Worm (Caenorhabditis elegans) whole organism, young adult: ENCODE results near the gene abts-4.

Source experiments
- B0261.1 ChIP-seq: sonication (generic microtip); optimal IDR thresholded peaks from 2 replicates; lab custom pipeline; 2016; ENCODE audit warnings: mild to moderate bottlenecking, missing genetic modification characterization, moderate library complexity, missing compliant biosample characterization
- B0336.3 ChIP-seq: fragments of 200-800 bp; sonication (Bioruptor generic); IDR thresholded peaks from 2 replicates; pipeline ENCODE4 v1.3.6; 2022; ENCODE audit warnings: missing genetic modification characterization, missing compliant biosample characterization
- C06A6.2 ChIP-seq: fragments of 200-800 bp; sonication (Bioruptor generic); conservative IDR thresholded peaks from 2 replicates; pipeline ENCODE4 v1.3.6; 2022; ENCODE audit warnings: missing genetic modification characterization, missing compliant biosample characterization
- K11D2.4 ChIP-seq: fragments of 200-800 bp; sonication (Bioruptor generic); IDR thresholded peaks from 2 replicates; pipeline ENCODE4 v1.3.6; 2022; ENCODE audit warnings: missing genetic modification reagents, missing genetic modification characterization, missing compliant biosample characterization
- K12H6.12 ChIP-seq: fragments of 200-800 bp; sonication (Bioruptor generic); optimal IDR thresholded peaks from 2 replicates; lab custom pipeline; 2018; ENCODE audit warnings: mild to moderate bottlenecking, missing genetic modification characterization, missing compliant biosample characterization
- Y79H2A.3 ChIP-seq: fragments of 200-800 bp; sonication (Bioruptor generic); conservative IDR thresholded peaks from 2 replicates; pipeline ENCODE4 v1.3.6; 2022; ENCODE audit warnings: missing genetic modification reagents, missing genetic modification characterization, missing compliant biosample characterization
- ZK185.1 ChIP-seq: sonication (generic microtip); optimal IDR thresholded peaks from 2 replicates; lab custom pipeline; 2016; ENCODE audit warnings: mild to moderate bottlenecking, missing genetic modification characterization, missing compliant biosample characterization; ENCODE audit not compliant: poor library complexity, severe bottlenecking
- atf-7 ChIP-seq: sonication (generic microtip); optimal IDR thresholded peaks from 2 replicates; lab custom pipeline; 2017; ENCODE audit warnings: mild to moderate bottlenecking, missing genetic modification characterization, missing compliant biosample characterization
- attf-5 ChIP-seq: fragments of 200-800 bp; sonication (Bioruptor generic); optimal IDR thresholded peaks from 2 replicates; lab custom pipeline; 2018; ENCODE audit warnings: mild to moderate bottlenecking, missing genetic modification characterization, missing compliant biosample characterization
- ccch-3 ChIP-seq: fragments of 200-800 bp; sonication (Bioruptor generic); optimal IDR thresholded peaks from 2 replicates; lab custom pipeline; 2018; ENCODE audit warnings: mild to moderate bottlenecking, missing genetic modification characterization, missing compliant biosample characterization
- cebp-1 ChIP-seq, 2 experiments: fragments of 200-800 bp in 1 of 2; sonication (Bioruptor generic) in 1 of 2; sonication (generic microtip) in 1 of 2; IDR thresholded peaks in 1 of 2; optimal IDR thresholded peaks in 1 of 2; 2 replicates each; pipeline versions ENCODE4 v1.3.6 to Lab custom; 2017 to 2022; ENCODE audit warnings: missing compliant biosample characterization in 2 of 2, missing genetic modification characterization in 2 of 2, mild to moderate bottlenecking in 1 of 2, missing genetic modification reagents in 1 of 2, moderate library complexity in 1 of 2
- ceh-27 ChIP-seq: fragments of 200-800 bp; sonication (Bioruptor generic); optimal IDR thresholded peaks from 2 replicates; lab custom pipeline; 2018; ENCODE audit warnings: mild to moderate bottlenecking, missing genetic modification characterization, moderate library complexity, missing compliant biosample characterization
- chd-7 ChIP-seq: sonication (generic microtip); optimal IDR thresholded peaks from 2 replicates; lab custom pipeline; 2016; ENCODE audit warnings: mild to moderate bottlenecking, missing genetic modification characterization, moderate library complexity, missing compliant biosample characterization
- dox-1 ChIP-seq: fragments of 200-800 bp; sonication (Bioruptor generic); IDR thresholded peaks from 2 replicates; pipeline ENCODE4 v1.3.6; 2022; ENCODE audit warnings: missing genetic modification reagents, missing genetic modification characterization, missing compliant biosample characterization
- egl-18 ChIP-seq: fragments of 200-800 bp; sonication (Bioruptor generic); IDR thresholded peaks from 2 replicates; pipeline ENCODE4 v1.3.6; 2022; ENCODE audit warnings: missing genetic modification reagents, missing genetic modification characterization, missing compliant biosample characterization
- ekl-4 ChIP-seq: fragments of 200-800 bp; sonication (Bioruptor generic); IDR thresholded peaks from 2 replicates; pipeline ENCODE4 v1.3.6; 2022; ENCODE audit warnings: missing genetic modification reagents, missing genetic modification characterization, missing compliant biosample characterization
- ets-4 ChIP-seq: fragments of 200-800 bp; sonication (Bioruptor generic); optimal IDR thresholded peaks from 2 replicates; lab custom pipeline; 2018; ENCODE audit warnings: mild to moderate bottlenecking, missing genetic modification characterization, missing compliant biosample characterization
- hmg-1.2 ChIP-seq: fragments of 200-800 bp; sonication (Bioruptor generic); IDR thresholded peaks from 2 replicates; pipeline ENCODE4 v1.3.6; 2022; ENCODE audit warnings: missing genetic modification reagents, missing genetic modification characterization, missing compliant biosample characterization
- let-526 ChIP-seq: fragments of 200-800 bp; sonication (Bioruptor generic); IDR thresholded peaks from 2 replicates; pipeline ENCODE4 v1.3.6; 2022; ENCODE audit warnings: missing genetic modification reagents, missing genetic modification characterization, missing compliant biosample characterization
- let-607 ChIP-seq, 2 experiments: fragments of 200-800 bp in 1 of 2; sonication (Bioruptor generic) in 1 of 2; sonication (generic microtip) in 1 of 2; optimal IDR thresholded peaks; 2 replicates each; lab custom pipeline; 2016 to 2018; ENCODE audit warnings: mild to moderate bottlenecking in 2 of 2, missing compliant biosample characterization in 2 of 2, missing genetic modification characterization in 2 of 2, moderate library complexity in 2 of 2, missing genotype in 1 of 2
- lin-26 ChIP-seq: fragments of 200-800 bp; sonication (Bioruptor generic); IDR thresholded peaks from 2 replicates; pipeline ENCODE4 v1.3.6; 2022; ENCODE audit warnings: missing genetic modification reagents, missing genetic modification characterization, missing compliant biosample characterization
- lin-40 ChIP-seq: sonication (generic microtip); optimal IDR thresholded peaks from 2 replicates; lab custom pipeline; 2016; ENCODE audit warnings: missing genetic modification characterization, mild to moderate bottlenecking, missing compliant biosample characterization, missing genotype, missing genetic modification reagents
- lsy-27 ChIP-seq: sonication (generic microtip); optimal IDR thresholded peaks from 2 replicates; lab custom pipeline; 2017; ENCODE audit warnings: missing genetic modification characterization, mild to moderate bottlenecking, missing compliant biosample characterization, antibody characterized with exemption, missing genotype, borderline replicate concordance; ENCODE audit not compliant: insufficient read depth
- madf-3 ChIP-seq: fragments of 200-800 bp; sonication (Bioruptor generic); IDR thresholded peaks from 2 replicates; pipeline ENCODE4 v1.3.6; 2022; ENCODE audit warnings: missing genetic modification reagents, missing genetic modification characterization, missing compliant biosample characterization
- mcd-1 ChIP-seq: fragments of 200-800 bp; sonication (Bioruptor generic); IDR thresholded peaks from 2 replicates; pipeline ENCODE4 v1.3.6; 2022; ENCODE audit warnings: missing genetic modification reagents, missing genetic modification characterization, missing compliant biosample characterization
- mes-4 ChIP-seq: sonication (generic microtip); optimal IDR thresholded peaks from 2 replicates; lab custom pipeline; 2016; ENCODE audit warnings: missing genotype, missing genetic modification characterization, missing compliant biosample characterization
- nfyb-1 ChIP-seq: fragments of 200-800 bp; sonication (Bioruptor generic); IDR thresholded peaks from 2 replicates; pipeline ENCODE4 v1.3.6; 2022; ENCODE audit warnings: missing genetic modification reagents, missing genetic modification characterization, missing compliant biosample characterization
- nhr-80 ChIP-seq: sonication (generic microtip); optimal IDR thresholded peaks from 2 replicates; lab custom pipeline; 2016; ENCODE audit warnings: missing genetic modification characterization, missing compliant biosample characterization
- nhr-90 ChIP-seq: sonication (generic microtip); optimal IDR thresholded peaks from 2 replicates; lab custom pipeline; 2016; ENCODE audit warnings: missing genotype, mild to moderate bottlenecking, missing genetic modification characterization, missing compliant biosample characterization
- pha-4 ChIP-seq: fragments of 150-350 bp; sonication (generic microtip); optimal IDR thresholded peaks from 2 replicates; lab custom pipeline; 2014; ENCODE audit warnings: missing biosample characterization, missing genetic modification reagents, missing genetic modification characterization
- rec-8 ChIP-seq, 2 experiments: sonication (generic microtip); optimal IDR thresholded peaks; 2 replicates each; lab custom pipeline; 2016; ENCODE audit warnings: mild to moderate bottlenecking in 2 of 2, missing genetic modification characterization in 2 of 2, missing genetic modification reagents in 2 of 2, missing genotype in 2 of 2, missing biosample characterization in 1 of 2, missing compliant biosample characterization in 1 of 2, moderate library complexity in 1 of 2
- sea-2 ChIP-seq: fragments of 200-800 bp; sonication (Bioruptor generic); IDR thresholded peaks from 2 replicates; pipeline ENCODE4 v1.3.6; 2022; ENCODE audit warnings: missing genetic modification characterization, missing compliant biosample characterization
- snpc-1.3 ChIP-seq: sonication (generic microtip); optimal IDR thresholded peaks from 2 replicates; lab custom pipeline; 2017; ENCODE audit warnings: missing genetic modification characterization, mild to moderate bottlenecking, missing compliant biosample characterization, antibody characterized with exemption, moderate library complexity, missing genotype, missing genetic modification reagents; ENCODE audit not compliant: insufficient read depth
- snpc-4 ChIP-seq, 5 experiments: fragments of 150-350 bp in 1 of 5; sonication (generic microtip) in 4 of 5; optimal IDR thresholded peaks; 2 replicates each; lab custom pipeline; 2014 to 2018; ENCODE audit warnings: missing genetic modification characterization in 5 of 5, missing biosample characterization in 3 of 5, antibody characterized with exemption in 2 of 5, mild to moderate bottlenecking in 2 of 5, missing compliant biosample characterization in 2 of 5, missing genotype in 2 of 5, moderate library complexity in 2 of 5, missing genetic modification reagents in 1 of 5
- tbp1 ChIP-seq: fragments of 200-800 bp; sonication (Bioruptor generic); optimal IDR thresholded peaks from 2 replicates; lab custom pipeline; 2018; ENCODE audit warnings: mild to moderate bottlenecking, missing genetic modification characterization, missing compliant biosample characterization
- tlf-1 ChIP-seq: fragments of 200-800 bp; sonication (Bioruptor generic); optimal IDR thresholded peaks from 2 replicates; lab custom pipeline; 2018; ENCODE audit warnings: mild to moderate bottlenecking, missing genetic modification characterization, missing compliant biosample characterization
- unc-62 ChIP-seq: fragments of 150-350 bp; optimal IDR thresholded peaks from 2 replicates; lab custom pipeline; 2014; ENCODE audit warnings: missing biosample characterization, missing genetic modification reagents, missing genetic modification characterization
- xnd-1 ChIP-seq: sonication (generic microtip); optimal IDR thresholded peaks from 2 replicates; lab custom pipeline; 2016; ENCODE audit warnings: missing genotype, missing genetic modification reagents, missing genetic modification characterization, missing compliant biosample characterization
- zfh-2 ChIP-seq: fragments of 200-800 bp; sonication (Bioruptor generic); conservative IDR thresholded peaks from 2 replicates; pipeline ENCODE4 v1.3.6; 2022; ENCODE audit warnings: missing genetic modification reagents, missing genetic modification characterization, missing compliant biosample characterization
- ztf-18 ChIP-seq: sonication (generic microtip); optimal IDR thresholded peaks from 2 replicates; lab custom pipeline; 2016; ENCODE audit warnings: missing genotype, mild to moderate bottlenecking, missing genetic modification characterization, missing compliant biosample characterization
- ztf-22 ChIP-seq: fragments of 200-800 bp; sonication (Bioruptor generic); optimal IDR thresholded peaks from 2 replicates; lab custom pipeline; 2018; ENCODE audit warnings: mild to moderate bottlenecking, missing genetic modification characterization, moderate library complexity, missing compliant biosample characterization
- ztf-26 ChIP-seq: sonication (generic microtip); optimal IDR thresholded peaks from 2 replicates; lab custom pipeline; 2017; ENCODE audit warnings: missing genetic modification characterization, missing compliant biosample characterization

The abts-4 gene

DNA sequence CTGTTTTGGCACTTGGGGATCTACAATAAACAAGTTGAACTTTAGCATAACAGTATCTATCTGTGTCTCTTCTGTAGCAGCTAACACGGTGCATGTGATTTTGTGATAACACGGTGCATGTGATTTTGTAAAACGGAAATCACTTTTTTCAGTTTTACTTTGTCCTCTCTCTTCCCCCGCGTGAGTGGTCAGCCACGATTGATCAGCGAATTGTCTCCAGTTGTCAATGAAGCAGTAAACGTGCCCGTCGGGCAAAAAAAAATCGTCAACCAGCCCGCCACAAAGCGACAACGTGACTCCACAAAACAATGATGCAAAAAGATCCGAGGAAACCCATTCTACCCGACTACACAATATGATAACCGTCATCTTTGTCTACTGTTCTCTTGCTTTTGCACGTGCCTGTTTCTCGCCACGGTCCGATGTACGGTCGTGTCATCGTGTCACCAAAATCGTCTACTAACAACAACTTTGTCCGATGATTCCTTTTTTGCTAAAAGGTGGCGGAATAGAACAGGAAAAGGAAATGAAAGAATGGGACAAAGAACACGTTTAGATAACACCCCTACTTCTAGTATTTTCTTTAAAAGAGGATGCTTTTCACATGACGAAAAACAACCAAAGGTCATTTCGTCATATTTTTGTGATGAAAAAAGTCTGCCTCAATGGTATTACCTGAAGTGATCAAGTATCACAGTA, 12.3 kb downstream of the abts-4 start (continued):
- peak; percentile 20; the same call in 1 of the 2 replicates for TF ChIP-seq ekl-4 (GFP tag; lab: Robert Waterston, UW)
- TF ChIP-seq let-607 (tag; optimal IDR thresholded peaks at IDR 0.05; lab: Kevin White, UChicago) = peak; percentile 13 to 82
- peak; percentile 62; the same call in 1 of the 2 replicates for TF ChIP-seq sea-2 (GFP tag; lab: Robert Waterston, UW)
- TF ChIP-seq, all 124 proteins: peak for 41

DNA sequence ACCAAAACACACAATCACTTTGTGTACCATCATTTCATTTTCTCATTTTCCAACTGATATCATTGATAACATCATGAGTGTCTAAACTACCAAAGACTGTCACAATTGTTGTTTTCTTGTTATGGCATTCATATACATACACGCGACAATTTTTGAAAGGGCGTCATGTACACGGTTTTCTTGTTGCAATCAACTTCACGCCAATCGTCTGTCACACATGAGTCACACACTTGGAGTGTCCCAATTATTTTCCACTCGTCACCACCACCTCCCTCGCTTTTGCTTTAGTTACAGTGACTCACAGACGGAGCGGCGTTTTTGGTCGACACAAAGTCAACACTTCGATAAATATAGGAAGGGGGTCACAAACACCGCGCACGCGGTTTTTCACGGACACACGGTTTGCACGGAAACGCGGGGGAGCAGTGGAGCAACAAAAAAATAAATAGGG, 13.6 kb downstream of the abts-4 start:
- TF ChIP-seq zfh-2 (GFP tag; lab: Robert Waterston, UW) (peak; percentile 68), let-607 (tag; optimal IDR thresholded peaks at IDR 0.05; lab: Kevin White, UChicago) (peak; percentile 73 to 75), dox-1 (peak; percentile 58), egl-18 (GFP tag; lab: Robert Waterston, UW) (no peak), ztf-18 (tag; lab: Kevin White, UChicago) (no peak), ztf-26 (tag; lab: Kevin White, UChicago) (peak; percentile 7), pha-4 (tag; lab: Kevin White, UChicago) (peak; percentile 17), ets-4 (GFP tag; lab: Kevin White, UChicago) (peak; percentile 62), lin-26 (GFP tag; lab: Robert Waterston, UW) (0 out of 2 replicates have a peak, but pooled peaks have one; percentile 13), B0336.3 (GFP tag; lab: Robert Waterston, UW) (peak; percentile 40; the same call in 1 of the 2 replicates), B0261.1 (tag; lab: Kevin White, UChicago) (no peak), hmg-1.2 (GFP tag; lab: Robert Waterston, UW) (0 out of 2 replicates have a peak, but pooled peaks have one; percentile 11), unc-62 (GFP tag; lab: Kevin White, UChicago) (peak; percentile 77), lin-40 (tag; lab: Kevin White, UChicago) (peak; percentile 61), xnd-1 (tag; lab: Kevin White, UChicago) (no peak), K12H6.12 (peak; percentile 3), snpc-1.3 (tag; lab: Kevin White, UChicago) (no peak), mcd-1 (peak; percentile 39; the same call in 1 of the 2 replicates), atf-7 (peak; percentile 71), ceh-27 (GFP tag; lab: Kevin White, UChicago) (peak; percentile 26), attf-5 (peak; percentile 52), nhr-90 (tag; lab: Kevin White, UChicago) (peak; percentile 38), tlf-1 (GFP tag; lab: Kevin White, UChicago) (peak; percentile 28), tbp1 (GFP tag; lab: Kevin White, UChicago) (peak; percentile 36), rec-8 (tag; optimal IDR thresholded peaks at IDR 0.05; lab: Kevin White, UChicago) (no peak), K11D2.4 (GFP tag; lab: Robert Waterston, UW) (0 out of 2 replicates have a peak, but pooled peaks have one; percentile 16), Y79H2A.3 (GFP tag; lab: Robert Waterston, UW) (no peak), snpc-4 (GFP tag; optimal IDR thresholded peaks at IDR 0.05; lab: Kevin White, UChicago) (no peak), snpc-4 (tag; optimal IDR thresholded peaks at IDR 0.05; lab: Kevin White, UChicago) (peak in 1 of 4 experiments; percentile 3), C06A6.2 (GFP tag; lab: Robert Waterston, UW) (peak; percentile 47), chd-7 (tag; lab: Kevin White, UChicago) (peak; percentile 56), ztf-22 (peak; percentile 48), mes-4 (no peak), ccch-3 (GFP tag; lab: Kevin White, UChicago) (no peak), let-526 (GFP tag; lab: Robert Waterston, UW) (0 out of 2 replicates have a peak, but pooled peaks have one; percentile 36), cebp-1 (GFP tag; IDR thresholded peaks at IDR 0.05; lab: Robert Waterston, UW) (no peak), cebp-1 (tag; optimal IDR thresholded peaks at IDR 0.05; lab: Kevin White, UChicago) (peak; percentile 72), lsy-27 (tag; lab: Kevin White, UChicago) (no peak), nfyb-1 (GFP tag; lab: Robert Waterston, UW) (no peak), madf-3 (no peak), nhr-80 (tag; lab: Kevin White, UChicago) (peak; percentile 94), ZK185.1 (tag; lab: Kevin White, UChicago) (peak; percentile 42)
